Worm (Caenorhabditis elegans): ENCODE results near the gene flp-1.

The flp-1 gene

ce11 chrIV:9146819-9147518 is 2.5 kb downstream of the flp-1 start, which contains the start of the genes rpb-12 and aly-2 (continued):
- TF ChIP-seq alr-1 (tag; optimal IDR thresholded peaks at IDR 0.05; ENCODE audit: borderline replicate concordance) (no peak), grh-1 (GFP tag; IDR thresholded peaks at IDR 0.05) (no peak), dsc-1 (tag; optimal IDR thresholded peaks at IDR 0.05) (peak; percentile 3), nhr-20 (tag; optimal IDR thresholded peaks at IDR 0.05) (peak; percentile 57), swsn-7 (tag; optimal IDR thresholded peaks at IDR 0.05) (peak; percentile 56), snu-23 (GFP tag; optimal IDR thresholded peaks at IDR 0.05) (peak; percentile 74), sup-37 (GFP tag; optimal IDR thresholded peaks at IDR 0.05) (no peak), nhr-85 (tag) (peak; percentile 57), unc-62 (GFP tag; optimal IDR thresholded peaks at IDR 0.05) (no peak), lin-14 (GFP tag; optimal IDR thresholded peaks at IDR 0.05) (peak; percentile 67), vab-15 (tag; optimal IDR thresholded peaks at IDR 0.05) (no peak), ets-5 (GFP tag; IDR thresholded peaks at IDR 0.05) (no peak), unc-98 (GFP tag; IDR thresholded peaks at IDR 0.05) (no peak), ceh-82 (tag; optimal IDR thresholded peaks at IDR 0.05) (peak in 2 of 3 experiments; percentile 17 to 71), lin-13 (GFP tag; optimal IDR thresholded peaks at IDR 0.05) (peak; percentile 30), hlh-17 (GFP tag; optimal IDR thresholded peaks at IDR 0.05; ENCODE audit: borderline replicate concordance) (no peak), mep-1 (tag; optimal IDR thresholded peaks at IDR 0.05) (peak; percentile 68), rnt-1 (tag; optimal IDR thresholded peaks at IDR 0.05) (peak; percentile 78), ceh-88 (GFP tag; IDR thresholded peaks at IDR 0.05) (no peak), lin-35 (GFP tag; optimal IDR thresholded peaks at IDR 0.05) (peak; percentile 78 to 88), zag-1 (tag; optimal IDR thresholded peaks at IDR 0.05) (no peak), elt-3 (tag; optimal IDR thresholded peaks at IDR 0.05) (no peak), unc-130 (tag; optimal IDR thresholded peaks at IDR 0.05) (peak; percentile 13), F16B12.6 (tag; optimal IDR thresholded peaks at IDR 0.05) (peak; percentile 39), fkh-8 (tag; optimal IDR thresholded peaks at IDR 0.05) (peak; percentile 55), zip-4 (GFP tag; optimal IDR thresholded peaks at IDR 0.05) (peak; percentile 8), pag-3 (tag; optimal IDR thresholded peaks at IDR 0.05; ENCODE audit: borderline replicate concordance, insufficient read depth) (no peak), isw-1 (GFP tag; IDR thresholded peaks at IDR 0.05) (peak; percentile 22), dpl-1 (GFP tag; optimal IDR thresholded peaks at IDR 0.05) (peak; percentile 74 to 88 (median 79)), nhr-77 (tag; optimal IDR thresholded peaks at IDR 0.05) (peak; percentile 53), Y116A8C.19 (tag; optimal IDR thresholded peaks at IDR 0.05; ENCODE audit: borderline replicate concordance) (no peak), sptf-1 (tag; optimal IDR thresholded peaks at IDR 0.05) (no peak), lsy-2 (tag; optimal IDR thresholded peaks at IDR 0.05) (peak; percentile 62 to 76), jun-1 (tag; optimal IDR thresholded peaks at IDR 0.05) (peak; percentile 57)

ce11 chrIV:9150175-9150574 is 5.7 kb downstream of the flp-1 start, which contains the start of gene F23B2.7:
F23B2.7 (plus strand) TSS chrIV:9150475.
- TF ChIP-seq zip-4 (GFP tag; optimal IDR thresholded peaks at IDR 0.05), result no peak
- no peak for TF ChIP-seq mab-9 (GFP tag; IDR thresholded peaks at IDR 0.05)
- no peak for TF ChIP-seq nhr-12 (tag; optimal IDR thresholded peaks at IDR 0.05)
- TF ChIP-seq hlh-4 (tag; optimal IDR thresholded peaks at IDR 0.05), result no peak
- TF ChIP-seq fkh-4 (tag; optimal IDR thresholded peaks at IDR 0.05; ENCODE audit: borderline replicate concordance), result no peak
- TF ChIP-seq nhr-11 (tag; optimal IDR thresholded peaks at IDR 0.05), result no peak
- TF ChIP-seq ama-1 (optimal IDR thresholded peaks at IDR 0.05), result no peak
- no peak for TF ChIP-seq nhr-85 (tag)
- no peak for TF ChIP-seq nhr-76 (tag; optimal IDR thresholded peaks at IDR 0.05)
- no peak for TF ChIP-seq dsc-1 (tag; optimal IDR thresholded peaks at IDR 0.05)
- TF ChIP-seq unc-86 (tag; optimal IDR thresholded peaks at IDR 0.05), result no peak
- TF ChIP-seq fkh-8 (tag; optimal IDR thresholded peaks at IDR 0.05), result no peak
- TF ChIP-seq dpl-1 (GFP tag; optimal IDR thresholded peaks at IDR 0.05), result no peak
- TF ChIP-seq nhr-237 (tag; optimal IDR thresholded peaks at IDR 0.05), result no peak
- no peak for TF ChIP-seq lin-35 (GFP tag; optimal IDR thresholded peaks at IDR 0.05)
- TF ChIP-seq ets-5 (GFP tag; IDR thresholded peaks at IDR 0.05), result no peak
- no peak for TF ChIP-seq fkh-10 (GFP tag; optimal IDR thresholded peaks at IDR 0.05)
- TF ChIP-seq pax-3 (tag; optimal IDR thresholded peaks at IDR 0.05), result no peak

All from whole organism, L1 larva.